Worm (Caenorhabditis elegans) whole organism, late embryonic: Measurements from ENCODE around the gene Y66C5A.1.

Experiments
- dmd-4 ChIP-seq: sonication (generic microtip); optimal IDR thresholded peaks from 2 replicates; lab custom pipeline; 2016; ENCODE audit warnings: borderline replicate concordance, missing genetic modification characterization, missing compliant biosample characterization
- dve-1 ChIP-seq: sonication (generic microtip); optimal IDR thresholded peaks from 2 replicates; lab custom pipeline; 2017; ENCODE audit warnings: antibody characterized with exemption, mild to moderate bottlenecking, missing genetic modification characterization, missing compliant biosample characterization
- pha-4 ChIP-seq: fragments of 150-350 bp; optimal IDR thresholded peaks from 2 replicates; lab custom pipeline; 2018; ENCODE audit warnings: missing biosample characterization, missing genetic modification reagents, missing genetic modification characterization
- pqm-1 ChIP-seq: sonication (generic microtip); optimal IDR thresholded peaks from 2 replicates; lab custom pipeline; 2016; ENCODE audit warnings: missing genetic modification characterization, missing compliant biosample characterization
- rnt-1 ChIP-seq: sonication (generic microtip); optimal IDR thresholded peaks from 2 replicates; lab custom pipeline; 2016; ENCODE audit warnings: missing genetic modification characterization, missing compliant biosample characterization

ce11 chrX:14477338-14477737 is 22.0 kb upstream of the Y66C5A.1 start:
- TF ChIP-seq pha-4 (no peak), rnt-1 (no peak), dmd-4 (tag; lab: Kevin White, UChicago) (no peak), pqm-1 (tag; lab: Kevin White, UChicago) (no peak), dve-1 (tag; lab: Kevin White, UChicago) (no peak)
